Fruit fly (Drosophila melanogaster) whole organism, prepupa: ENCODE results near the gene CG32071.

Experiments
- CG16779 ChIP-seq: fragments of 200-800 bp; sonication (Bioruptor generic); optimal IDR thresholded peaks from 3 replicates; lab custom pipeline; 2017; ENCODE audit warnings: missing biosample characterization, mild to moderate bottlenecking, missing genetic modification characterization
- CG6276 ChIP-seq: fragments of 200-800 bp; sonication (Bioruptor generic); optimal IDR thresholded peaks from 2 replicates; lab custom pipeline; 2017; ENCODE audit warnings: missing biosample characterization, mild to moderate bottlenecking, missing genetic modification characterization
- topi ChIP-seq: fragments of 200-800 bp; sonication (Bioruptor generic); optimal IDR thresholded peaks from 3 replicates; lab custom pipeline; 2016; ENCODE audit warnings: missing biosample characterization, missing genetic modification characterization

dm6 chr3L:11138862-11139261, 35.2 kb upstream of the CG32071 start:
- no peak for TF ChIP-seq CG16779 (tag; lab: Kevin White, UChicago)
- TF ChIP-seq CG6276 (GFP tag; lab: Kevin White, UChicago) = peak; percentile 37
- no peak for TF ChIP-seq topi
